Fruit fly (Drosophila melanogaster) whole organism, embryonic: ENCODE measurements around the gene zetaCOP.

Source experiments
- Asciz ChIP-seq: fragments of 200-800 bp; sonication (Bioruptor generic); optimal IDR thresholded peaks from 2 replicates; lab custom pipeline; 2017; ENCODE audit warnings: missing biosample characterization, mild to moderate bottlenecking, missing genetic modification characterization, missing genetic modification reagents
- Atf3 ChIP-seq: fragments of 200-800 bp; sonication (Bioruptor generic); optimal IDR thresholded peaks from 3 replicates; lab custom pipeline; 2016; ENCODE audit warnings: missing biosample characterization, missing genetic modification characterization
- B-H2 ChIP-seq: fragments of 200-800 bp; sonication (Bioruptor generic); optimal IDR thresholded peaks from 2 replicates; lab custom pipeline; 2018; ENCODE audit warnings: missing biosample characterization, mild to moderate bottlenecking, missing genetic modification characterization
- BEAF-32 ChIP-seq: fragments of 200-800 bp; sonication (Bioruptor generic); optimal IDR thresholded peaks from 3 replicates; lab custom pipeline; 2017; ENCODE audit warnings: missing biosample characterization, missing genetic modification characterization, mild to moderate bottlenecking, moderate library complexity, missing genetic modification reagents
- CG1024 ChIP-seq: fragments of 200-800 bp; sonication (Bioruptor generic); IDR thresholded peaks from 2 replicates; pipeline ENCODE4 v1.3.6; 2022; ENCODE audit warnings: missing biosample characterization, missing genetic modification characterization
- CG10274 ChIP-seq: fragments of 200-800 bp; sonication (Bioruptor generic); optimal IDR thresholded peaks from 3 replicates; lab custom pipeline; 2017; ENCODE audit warnings: missing biosample characterization, mild to moderate bottlenecking, missing genetic modification characterization
- CG10321 ChIP-seq: fragments of 200-800 bp; sonication (Bioruptor generic); IDR thresholded peaks from 2 replicates; pipeline ENCODE4 v1.3.6; 2022; ENCODE audit warnings: missing biosample characterization, missing genetic modification characterization
- CG10565 ChIP-seq: fragments of 200-800 bp; sonication (Bioruptor generic); optimal IDR thresholded peaks from 3 replicates; lab custom pipeline; 2016; ENCODE audit warnings: missing biosample characterization, mild to moderate bottlenecking, missing genetic modification characterization
- CG10654 ChIP-seq: fragments of 200-800 bp; sonication (Bioruptor generic); optimal IDR thresholded peaks from 2 replicates; lab custom pipeline; 2016; ENCODE audit warnings: missing biosample characterization, missing genetic modification characterization
- CG12155 ChIP-seq: fragments of 200-800 bp; sonication (Bioruptor generic); optimal IDR thresholded peaks from 3 replicates; lab custom pipeline; 2016; ENCODE audit warnings: missing biosample characterization, missing genetic modification characterization
- CG12299 ChIP-seq: fragments of 200-800 bp; sonication (Bioruptor generic); optimal IDR thresholded peaks from 2 replicates; lab custom pipeline; 2018; ENCODE audit warnings: missing biosample characterization, mild to moderate bottlenecking, missing genetic modification characterization
- CG13287 ChIP-seq: fragments of 200-800 bp; sonication (Bioruptor generic); IDR thresholded peaks from 2 replicates; pipeline ENCODE4 v1.3.6; 2022; ENCODE audit warnings: missing biosample characterization, missing genetic modification characterization; ENCODE audit not compliant: partially characterized antibody
- CG14710 ChIP-seq: fragments of 200-800 bp; sonication (Bioruptor generic); optimal IDR thresholded peaks from 3 replicates; lab custom pipeline; 2019; ENCODE audit warnings: missing biosample characterization, mild to moderate bottlenecking, missing genetic modification characterization, moderate library complexity
- CG14860 ChIP-seq: fragments of 200-800 bp; sonication (Bioruptor generic); IDR thresholded peaks from 3 replicates; pipeline ENCODE4 v1.3.6; 2022; ENCODE audit warnings: missing biosample characterization, missing genetic modification characterization; ENCODE audit not compliant: partially characterized antibody
- CG1602 ChIP-seq: fragments of 200-800 bp; sonication (Bioruptor generic); optimal IDR thresholded peaks from 3 replicates; lab custom pipeline; 2016; ENCODE audit warnings: missing biosample characterization, missing genetic modification characterization
- CG2129 ChIP-seq: fragments of 200-800 bp; sonication (Bioruptor generic); IDR thresholded peaks from 2 replicates; pipeline ENCODE4 v1.3.6; 2022; ENCODE audit warnings: missing biosample characterization, missing genetic modification characterization; ENCODE audit not compliant: partially characterized antibody
- CG2202 ChIP-seq: fragments of 200-800 bp; sonication (Bioruptor generic); optimal IDR thresholded peaks from 2 replicates; lab custom pipeline; 2018; ENCODE audit warnings: missing biosample characterization, mild to moderate bottlenecking, missing genetic modification characterization
- CG2875 ChIP-seq: fragments of 200-800 bp; sonication (Bioruptor generic); optimal IDR thresholded peaks from 2 replicates; lab custom pipeline; 2017; ENCODE audit warnings: missing biosample characterization, mild to moderate bottlenecking, missing genetic modification characterization, missing genetic modification reagents
- CG34422 ChIP-seq: fragments of 200-800 bp; sonication (Bioruptor generic); IDR thresholded peaks from 3 replicates; pipeline ENCODE4 v1.3.6; 2022; ENCODE audit warnings: missing biosample characterization, missing genetic modification characterization
- CG6254 ChIP-seq: fragments of 200-800 bp; sonication (Bioruptor generic); optimal IDR thresholded peaks from 3 replicates; lab custom pipeline; 2017; ENCODE audit warnings: mild to moderate bottlenecking, missing biosample characterization, missing genetic modification reagents, missing genetic modification characterization
- CG6689 ChIP-seq: fragments of 200-800 bp; sonication (Bioruptor generic); IDR thresholded peaks from 2 replicates; pipeline ENCODE4 v1.3.6; 2022; ENCODE audit warnings: missing biosample characterization, missing genetic modification characterization
- CG7372 ChIP-seq: fragments of 200-800 bp; sonication (Bioruptor generic); IDR thresholded peaks from 2 replicates; pipeline ENCODE4 v1.3.6; 2022; ENCODE audit warnings: missing biosample characterization, missing genetic modification characterization
- CG7839 ChIP-seq: fragments of 200-800 bp; sonication (Bioruptor generic); optimal IDR thresholded peaks from 3 replicates; lab custom pipeline; 2018; ENCODE audit warnings: missing biosample characterization, mild to moderate bottlenecking, missing genetic modification characterization, moderate library complexity
- Doc2 ChIP-seq: fragments of 200-800 bp; sonication (Bioruptor generic); IDR thresholded peaks from 2 replicates; pipeline ENCODE4 v1.3.6; 2022; ENCODE audit warnings: missing biosample characterization, missing genetic modification characterization
- GATAe ChIP-seq: fragments of 200-800 bp; sonication (Bioruptor generic); conservative IDR thresholded peaks from 2 replicates; pipeline ENCODE4 v1.3.6; 2022; ENCODE audit warnings: missing biosample characterization, missing genetic modification characterization
- Lim3 ChIP-seq: fragments of 200-800 bp; sonication (Bioruptor generic); IDR thresholded peaks from 2 replicates; pipeline ENCODE4 v1.3.6; 2022; ENCODE audit warnings: missing biosample characterization, missing genetic modification characterization
- MTF-1 ChIP-seq: fragments of 200-800 bp; sonication (Bioruptor generic); optimal IDR thresholded peaks from 2 replicates; lab custom pipeline; 2018; ENCODE audit warnings: missing biosample characterization, mild to moderate bottlenecking, missing genetic modification characterization, borderline replicate concordance
- Mes4 ChIP-seq: fragments of 200-800 bp; sonication (Bioruptor generic); optimal IDR thresholded peaks from 2 replicates; lab custom pipeline; 2016; ENCODE audit warnings: missing biosample characterization, missing genetic modification characterization
- Optix ChIP-seq: fragments of 200-800 bp; sonication (Bioruptor generic); IDR thresholded peaks from 3 replicates; pipeline ENCODE4 v1.3.6; 2022; ENCODE audit warnings: missing biosample characterization, missing genetic modification characterization
- TFAM ChIP-seq: fragments of 200-800 bp; sonication (Bioruptor generic); optimal IDR thresholded peaks from 2 replicates; lab custom pipeline; 2017; ENCODE audit warnings: missing biosample characterization, missing genetic modification characterization, inconsistent platforms
- Trl ChIP-seq, 3 experiments: fragments of >200 bp in 2 of 3; fragments of 200-800 bp in 1 of 3; sonication (Bioruptor generic) in 1 of 3; optimal IDR thresholded peaks; 2 replicates in 1 of 3; 3 replicates in 2 of 3; lab custom pipeline; 2016 to 2017; ENCODE audit warnings: missing biosample characterization in 1 of 3, missing genetic modification characterization in 1 of 3
- Usf ChIP-seq: fragments of 200-800 bp; sonication (Bioruptor generic); optimal IDR thresholded peaks from 2 replicates; lab custom pipeline; 2017; ENCODE audit warnings: missing genotype, missing biosample characterization, missing genetic modification characterization
- ac ChIP-seq: fragments of 200-800 bp; sonication (Bioruptor generic); optimal IDR thresholded peaks from 3 replicates; lab custom pipeline; 2017; ENCODE audit warnings: missing biosample characterization, mild to moderate bottlenecking, missing genetic modification characterization
- bbx ChIP-seq: fragments of 200-800 bp; sonication (Bioruptor generic); IDR thresholded peaks from 2 replicates; pipeline ENCODE4 v1.3.6; 2022; ENCODE audit warnings: missing biosample characterization, missing genetic modification characterization; ENCODE audit not compliant: partially characterized antibody
- bsh ChIP-seq, 2 experiments: fragments of 200-800 bp; sonication (Bioruptor generic); optimal IDR thresholded peaks; 2 replicates each; lab custom pipeline; 2017 to 2018; ENCODE audit warnings: mild to moderate bottlenecking in 2 of 2, missing biosample characterization in 2 of 2, missing genetic modification characterization in 2 of 2, moderate library complexity in 1 of 2
- btn ChIP-seq: fragments of 200-800 bp; sonication (Bioruptor generic); optimal IDR thresholded peaks from 2 replicates; lab custom pipeline; 2016; ENCODE audit warnings: missing biosample characterization, missing genetic modification characterization
- cas ChIP-seq: fragments of 200-800 bp; sonication (Bioruptor generic); IDR thresholded peaks from 2 replicates; pipeline ENCODE4 v1.3.6; 2022; ENCODE audit warnings: missing biosample characterization, missing genetic modification characterization
- corto ChIP-seq: fragments of 200-800 bp; sonication (Bioruptor generic); optimal IDR thresholded peaks from 2 replicates; lab custom pipeline; 2016; ENCODE audit warnings: missing biosample characterization, mild to moderate bottlenecking, missing genetic modification characterization, moderate library complexity
- crc ChIP-seq: fragments of 200-800 bp; sonication (Bioruptor generic); optimal IDR thresholded peaks from 2 replicates; lab custom pipeline; 2016; ENCODE audit warnings: missing biosample characterization, missing genetic modification characterization
- da ChIP-seq: fragments of 200-800 bp; sonication (Bioruptor generic); optimal IDR thresholded peaks from 2 replicates; lab custom pipeline; 2016; ENCODE audit warnings: missing biosample characterization, missing genetic modification characterization
- dati ChIP-seq: fragments of 200-800 bp; sonication (Bioruptor generic); IDR thresholded peaks from 2 replicates; pipeline ENCODE4 v1.3.6; 2022; ENCODE audit warnings: missing biosample characterization, missing genetic modification characterization
- eyg ChIP-seq: fragments of 200-800 bp; sonication (Bioruptor generic); optimal IDR thresholded peaks from 3 replicates; lab custom pipeline; 2016; ENCODE audit warnings: missing biosample characterization, missing genetic modification characterization
- hkb ChIP-seq, 2 experiments: fragments of 200-800 bp in 1 of 2; fragments of >200 bp in 1 of 2; sonication (Bioruptor generic) in 1 of 2; IDR thresholded peaks in 1 of 2; optimal IDR thresholded peaks in 1 of 2; 2 replicates each; pipeline versions ENCODE4 v1.3.6 to Lab custom; 2017 to 2022; ENCODE audit warnings: missing biosample characterization in 1 of 2, missing genetic modification characterization in 1 of 2
- kay ChIP-seq: fragments of 200-800 bp; sonication (Bioruptor generic); optimal IDR thresholded peaks from 2 replicates; lab custom pipeline; 2016; ENCODE audit warnings: missing biosample characterization, missing genetic modification characterization
- trh ChIP-seq: fragments of 200-800 bp; sonication (Bioruptor generic); optimal IDR thresholded peaks from 2 replicates; lab custom pipeline; 2016; ENCODE audit warnings: missing biosample characterization, missing genetic modification characterization
- tx ChIP-seq: fragments of 200-800 bp; sonication (Bioruptor generic); optimal IDR thresholded peaks from 2 replicates; lab custom pipeline; 2016; ENCODE audit warnings: missing biosample characterization, missing genetic modification characterization
- vnd ChIP-seq: fragments of 200-800 bp; sonication (Bioruptor generic); IDR thresholded peaks from 3 replicates; pipeline ENCODE4 v1.3.6; 2022; ENCODE audit warnings: missing biosample characterization, missing genetic modification characterization; ENCODE audit not compliant: partially characterized antibody
- vvl ChIP-seq: fragments of 200-800 bp; sonication (Bioruptor generic); IDR thresholded peaks from 2 replicates; pipeline ENCODE4 v1.3.6; 2022; ENCODE audit warnings: missing biosample characterization, missing genetic modification characterization
- wek ChIP-seq: fragments of 200-800 bp; sonication (Bioruptor generic); optimal IDR thresholded peaks from 3 replicates; lab custom pipeline; 2018; ENCODE audit warnings: missing biosample characterization, mild to moderate bottlenecking, missing genetic modification characterization, moderate library complexity

The zetaCOP gene

DNA sequence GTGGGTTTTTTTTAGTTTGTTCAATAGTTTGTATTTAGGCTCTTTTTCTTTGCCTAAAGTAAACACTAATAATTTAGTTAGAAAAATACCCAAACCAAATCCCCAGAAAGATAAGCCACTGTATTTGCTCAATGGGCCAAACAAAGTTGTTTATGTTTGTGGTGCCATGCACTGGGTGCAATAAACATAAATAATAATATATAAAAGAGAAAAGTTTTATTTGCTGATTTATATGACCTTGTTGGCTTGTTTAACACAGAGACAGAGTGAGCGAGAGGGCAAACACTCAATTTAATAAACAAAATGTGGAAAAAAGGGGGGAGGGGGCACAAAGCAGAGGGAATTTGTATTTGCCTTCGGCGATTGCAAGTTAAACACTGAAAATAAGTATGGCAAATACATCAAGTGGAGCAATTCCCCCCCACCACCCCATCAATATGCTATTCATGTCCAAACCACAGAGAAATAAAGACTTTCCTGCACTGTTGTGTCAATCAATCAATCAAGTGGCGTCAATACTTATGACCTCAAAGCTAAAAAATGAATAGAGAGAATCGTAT, 32.8 kb downstream of the zetaCOP start (continued):
- TF ChIP-seq CG10654 (GFP tag; lab: Kevin White, UChicago) (peak; percentile 22), Mes4 (no peak), B-H2 (GFP tag; lab: Kevin White, UChicago) (no peak), CG10565 (GFP tag; lab: Kevin White, UChicago) (no peak), Trl (optimal IDR thresholded peaks at IDR 0.05; lab: Kevin White, UChicago) (no peak), Trl (GFP tag; optimal IDR thresholded peaks at IDR 0.05; lab: Kevin White, UChicago) (no peak), bbx (GFP tag; lab: Robert Waterston, UW) (no peak), CG1602 (GFP tag; lab: Kevin White, UChicago) (no peak), Asciz (GFP tag; lab: Kevin White, UChicago) (peak; percentile 84), trh (GFP tag; lab: Kevin White, UChicago) (no peak), CG2129 (GFP tag; lab: Robert Waterston, UW) (no peak), hkb (optimal IDR thresholded peaks at IDR 0.05; lab: Kevin White, UChicago) (no peak), hkb (GFP tag; IDR thresholded peaks at IDR 0.05; lab: Robert Waterston, UW) (0 out of 2 replicates have a peak, but pooled peaks have one; percentile 29), CG7839 (tag; lab: Kevin White, UChicago) (peak; percentile 22), CG2875 (GFP tag; lab: Kevin White, UChicago) (peak; percentile 70), vvl (GFP tag; lab: Robert Waterston, UW) (no peak), CG6254 (GFP tag; lab: Kevin White, UChicago) (peak; percentile 76), TFAM (GFP tag; lab: Kevin White, UChicago) (no peak), Doc2 (GFP tag; lab: Robert Waterston, UW) (no peak), ac (GFP tag; lab: Kevin White, UChicago) (peak; percentile 86), BEAF-32 (no peak), CG14860 (GFP tag; lab: Robert Waterston, UW) (no peak), bsh (GFP tag; optimal IDR thresholded peaks at IDR 0.05; lab: Kevin White, UChicago) (peak in 1 of 2 experiments; percentile 52), CG13287 (GFP tag; lab: Robert Waterston, UW) (no peak), Atf3 (GFP tag; lab: Kevin White, UChicago) (no peak), GATAe (GFP tag; lab: Robert Waterston, UW) (no peak), Usf (GFP tag; lab: Kevin White, UChicago) (no peak), CG10274 (GFP tag; lab: Kevin White, UChicago) (no peak), CG2202 (tag; lab: Kevin White, UChicago) (peak; percentile 76), MTF-1 (GFP tag; lab: Kevin White, UChicago) (peak; percentile 47), CG10321 (GFP tag; lab: Robert Waterston, UW) (no peak), vnd (GFP tag; lab: Robert Waterston, UW) (no peak), crc (GFP tag; lab: Kevin White, UChicago) (no peak), Lim3 (GFP tag; lab: Robert Waterston, UW) (no peak), CG14710 (peak; percentile 65), eyg (GFP tag; lab: Kevin White, UChicago) (no peak), CG34422 (GFP tag; lab: Robert Waterston, UW) (no peak), wek (GFP tag; lab: Kevin White, UChicago) (peak; percentile 5), CG7372 (GFP tag; lab: Robert Waterston, UW) (no peak), dati (GFP tag; lab: Robert Waterston, UW) (no peak), da (GFP tag; lab: Kevin White, UChicago) (no peak), CG12155 (GFP tag; lab: Kevin White, UChicago) (no peak), cas (GFP tag; lab: Robert Waterston, UW) (no peak), CG12299 (tag; lab: Kevin White, UChicago) (no peak), kay (GFP tag; lab: Kevin White, UChicago) (no peak), CG1024 (GFP tag; lab: Robert Waterston, UW) (no peak), CG6689 (no peak), corto (GFP tag; lab: Kevin White, UChicago) (no peak), btn (GFP tag; lab: Kevin White, UChicago) (no peak), Optix (no peak), tx (GFP tag; lab: Kevin White, UChicago) (no peak)
